Fruit fly (Drosophila melanogaster) whole organism, prepupa: ENCODE measurements around the gene Pldn.
A peak's percentile ranks its signal among the peaks of the same experiment; 100 is the strongest.

Experiments used
- CG10631 ChIP-seq: fragments of 200-800 bp; sonication (Bioruptor generic); optimal IDR thresholded peaks from 2 replicates; lab custom pipeline; 2016; ENCODE audit warnings: missing biosample characterization, missing genetic modification characterization
- CG11294 ChIP-seq: fragments of 200-800 bp; sonication (Bioruptor generic); IDR thresholded peaks from 2 replicates; pipeline ENCODE4 v1.3.6; 2022; ENCODE audit warnings: missing biosample characterization, missing genetic modification characterization
- CG15336 ChIP-seq: fragments of 200-800 bp; sonication (Bioruptor generic); IDR thresholded peaks from 2 replicates; pipeline ENCODE4 v1.3.6; 2022; ENCODE audit warnings: missing biosample characterization, missing genetic modification characterization
- CG1621 ChIP-seq: fragments of 200-800 bp; sonication (Bioruptor generic); optimal IDR thresholded peaks from 3 replicates; lab custom pipeline; 2018; ENCODE audit warnings: missing biosample characterization, mild to moderate bottlenecking, missing genetic modification characterization
- CG16779 ChIP-seq: fragments of 200-800 bp; sonication (Bioruptor generic); optimal IDR thresholded peaks from 3 replicates; lab custom pipeline; 2017; ENCODE audit warnings: missing biosample characterization, mild to moderate bottlenecking, missing genetic modification characterization
- CG3032 ChIP-seq: fragments of 200-800 bp; optimal IDR thresholded peaks from 2 replicates; lab custom pipeline; 2019; ENCODE audit warnings: missing biosample characterization, mild to moderate bottlenecking, missing genetic modification characterization, moderate library complexity
- CG31627 ChIP-seq: fragments of 200-800 bp; sonication (Bioruptor generic); optimal IDR thresholded peaks from 3 replicates; lab custom pipeline; 2016; ENCODE audit warnings: missing biosample characterization, missing genetic modification characterization
- CG32006 ChIP-seq: fragments of 200-800 bp; sonication (Bioruptor generic); optimal IDR thresholded peaks from 3 replicates; lab custom pipeline; 2017; ENCODE audit warnings: missing biosample characterization, mild to moderate bottlenecking, missing genetic modification characterization
- CG34406 ChIP-seq: fragments of 200-800 bp; sonication (Bioruptor generic); optimal IDR thresholded peaks from 3 replicates; lab custom pipeline; 2016; ENCODE audit warnings: missing biosample characterization, missing genetic modification characterization
- CG3919 ChIP-seq: fragments of 200-800 bp; sonication (Bioruptor generic); optimal IDR thresholded peaks from 3 replicates; lab custom pipeline; 2016; ENCODE audit warnings: missing biosample characterization, missing genetic modification characterization
- CG6163 ChIP-seq: fragments of 200-800 bp; sonication (Bioruptor generic); IDR thresholded peaks from 3 replicates; pipeline ENCODE4 v1.3.6; 2022; ENCODE audit warnings: missing biosample characterization, missing genetic modification characterization
- CG6808 ChIP-seq: fragments of 200-800 bp; sonication (Bioruptor generic); optimal IDR thresholded peaks from 3 replicates; lab custom pipeline; 2017; ENCODE audit warnings: missing biosample characterization, missing genetic modification characterization, mild to moderate bottlenecking, moderate library complexity, missing genetic modification reagents
- CG6854 ChIP-seq: fragments of 200-800 bp; sonication (Bioruptor generic); optimal IDR thresholded peaks from 2 replicates; lab custom pipeline; 2017; ENCODE audit warnings: missing biosample characterization, mild to moderate bottlenecking, missing genetic modification characterization
- CG7368 ChIP-seq: fragments of 200-800 bp; sonication (Bioruptor generic); optimal IDR thresholded peaks from 3 replicates; lab custom pipeline; 2016; ENCODE audit warnings: missing biosample characterization, missing genetic modification characterization
- CG8119 ChIP-seq: fragments of 200-800 bp; sonication (Bioruptor generic); IDR thresholded peaks from 3 replicates; pipeline ENCODE4 v1.3.6; 2022; ENCODE audit warnings: missing biosample characterization, missing genetic modification characterization
- CG8319 ChIP-seq: fragments of 200-800 bp; sonication (Bioruptor generic); optimal IDR thresholded peaks from 3 replicates; lab custom pipeline; 2016; ENCODE audit warnings: missing biosample characterization, missing genetic modification characterization
- CG8632 ChIP-seq: fragments of 200-800 bp; sonication (Bioruptor generic); optimal IDR thresholded peaks from 3 replicates; lab custom pipeline; 2016; ENCODE audit warnings: missing biosample characterization, missing genetic modification characterization
- CG9139 ChIP-seq: fragments of 200-800 bp; sonication (Bioruptor generic); optimal IDR thresholded peaks from 3 replicates; lab custom pipeline; 2017; ENCODE audit warnings: missing biosample characterization, mild to moderate bottlenecking, missing genetic modification characterization
- Eip75B ChIP-seq: fragments of 200-800 bp; sonication (Bioruptor generic); optimal IDR thresholded peaks from 3 replicates; lab custom pipeline; 2016; ENCODE audit warnings: missing biosample characterization, missing genetic modification characterization
- Eip78C ChIP-seq: fragments of 200-800 bp; sonication (Bioruptor generic); peaks from one replicate; lab custom pipeline; 2016; ENCODE audit warnings: missing biosample characterization, missing genetic modification characterization
- Ets96B ChIP-seq: fragments of 200-800 bp; optimal IDR thresholded peaks from 2 replicates; lab custom pipeline; 2019; ENCODE audit warnings: missing biosample characterization, mild to moderate bottlenecking, missing genetic modification characterization, moderate library complexity
- Hr38 ChIP-seq: sonication (Bioruptor generic); optimal IDR thresholded peaks from 2 replicates; lab custom pipeline; 2016; ENCODE audit warnings: missing biosample characterization, missing genetic modification characterization
- Hr39 ChIP-seq: fragments of 200-800 bp; sonication (Bioruptor generic); optimal IDR thresholded peaks from 2 replicates; lab custom pipeline; 2016; ENCODE audit warnings: missing biosample characterization, missing genetic modification characterization
- Lpt ChIP-seq: fragments of 200-800 bp; sonication (Bioruptor generic); optimal IDR thresholded peaks from 3 replicates; lab custom pipeline; 2016; ENCODE audit warnings: missing biosample characterization, missing genetic modification characterization
- Met ChIP-seq: fragments of 200-800 bp; sonication (Bioruptor generic); optimal IDR thresholded peaks from 3 replicates; lab custom pipeline; 2016; ENCODE audit warnings: missing biosample characterization, missing genetic modification characterization
- OdsH ChIP-seq: fragments of 200-800 bp; sonication (Bioruptor generic); optimal IDR thresholded peaks from 3 replicates; lab custom pipeline; 2016; ENCODE audit warnings: missing biosample characterization, missing genetic modification characterization
- Sox102F ChIP-seq: fragments of 200-800 bp; sonication (Bioruptor generic); optimal IDR thresholded peaks from 2 replicates; lab custom pipeline; 2016; ENCODE audit warnings: missing biosample characterization, mild to moderate bottlenecking, missing genetic modification characterization
- Sox14 ChIP-seq: fragments of 200-800 bp; sonication (Bioruptor generic); optimal IDR thresholded peaks from 3 replicates; lab custom pipeline; 2016; ENCODE audit warnings: missing biosample characterization, missing genetic modification characterization
- Sox15 ChIP-seq: fragments of 200-800 bp; sonication (Bioruptor generic); optimal IDR thresholded peaks from 3 replicates; lab custom pipeline; 2016; ENCODE audit warnings: missing biosample characterization, missing genetic modification characterization
- acj6 ChIP-seq: fragments of 200-800 bp; sonication (Bioruptor generic); optimal IDR thresholded peaks from 3 replicates; lab custom pipeline; 2016; ENCODE audit warnings: missing biosample characterization, missing genetic modification characterization
- cyc ChIP-seq: fragments of 200-800 bp; sonication (Bioruptor generic); optimal IDR thresholded peaks from 3 replicates; lab custom pipeline; 2016; ENCODE audit warnings: missing biosample characterization, missing genetic modification characterization
- dac ChIP-seq: fragments of 200-800 bp; sonication (Bioruptor generic); optimal IDR thresholded peaks from 2 replicates; lab custom pipeline; 2017; ENCODE audit warnings: missing biosample characterization, mild to moderate bottlenecking, missing genetic modification characterization
- dsx ChIP-seq: fragments of 200-800 bp; optimal IDR thresholded peaks from 3 replicates; lab custom pipeline; 2019; ENCODE audit warnings: missing biosample characterization, mild to moderate bottlenecking, missing genetic modification characterization, moderate library complexity; ENCODE audit not compliant: poor library complexity, severe bottlenecking
- eg ChIP-seq: fragments of 200-800 bp; sonication (Bioruptor generic); IDR thresholded peaks from 3 replicates; pipeline ENCODE4 v1.3.6; 2022; ENCODE audit warnings: missing biosample characterization, missing genetic modification characterization
- fd85E ChIP-seq: fragments of 200-800 bp; sonication (Bioruptor generic); optimal IDR thresholded peaks from 3 replicates; lab custom pipeline; 2016; ENCODE audit warnings: missing biosample characterization, missing genetic modification characterization
- fkh ChIP-seq: fragments of 200-800 bp; sonication (Bioruptor generic); optimal IDR thresholded peaks from 3 replicates; lab custom pipeline; 2017; ENCODE audit warnings: missing biosample characterization, mild to moderate bottlenecking, missing genetic modification characterization, moderate library complexity
- pdm3 ChIP-seq: fragments of 200-800 bp; sonication (Bioruptor generic); optimal IDR thresholded peaks from 3 replicates; lab custom pipeline; 2016; ENCODE audit warnings: missing biosample characterization, missing genetic modification characterization
- salr ChIP-seq, 2 experiments: fragments of 200-800 bp; sonication (Bioruptor generic); optimal IDR thresholded peaks; 3 replicates each; lab custom pipeline; 2016 to 2018; ENCODE audit warnings: missing biosample characterization in 2 of 2, missing genetic modification characterization in 2 of 2, mild to moderate bottlenecking in 1 of 2
- spab ChIP-seq: fragments of 200-800 bp; sonication (Bioruptor generic); optimal IDR thresholded peaks from 2 replicates; lab custom pipeline; 2017; ENCODE audit warnings: missing biosample characterization, mild to moderate bottlenecking, missing genetic modification characterization, missing genetic modification reagents
- ss ChIP-seq, 2 experiments: fragments of 200-800 bp; sonication (Bioruptor generic); optimal IDR thresholded peaks; 2 replicates in 1 of 2; 3 replicates in 1 of 2; lab custom pipeline; 2017 to 2018; ENCODE audit warnings: mild to moderate bottlenecking in 2 of 2, missing biosample characterization in 2 of 2, missing genetic modification characterization in 2 of 2, moderate library complexity in 1 of 2
- topi ChIP-seq: fragments of 200-800 bp; sonication (Bioruptor generic); optimal IDR thresholded peaks from 3 replicates; lab custom pipeline; 2016; ENCODE audit warnings: missing biosample characterization, missing genetic modification characterization
- vri ChIP-seq: fragments of 200-800 bp; sonication (Bioruptor generic); optimal IDR thresholded peaks from 3 replicates; lab custom pipeline; 2016; ENCODE audit warnings: missing biosample characterization, mild to moderate bottlenecking, missing genetic modification characterization

The Pldn gene

DNA sequence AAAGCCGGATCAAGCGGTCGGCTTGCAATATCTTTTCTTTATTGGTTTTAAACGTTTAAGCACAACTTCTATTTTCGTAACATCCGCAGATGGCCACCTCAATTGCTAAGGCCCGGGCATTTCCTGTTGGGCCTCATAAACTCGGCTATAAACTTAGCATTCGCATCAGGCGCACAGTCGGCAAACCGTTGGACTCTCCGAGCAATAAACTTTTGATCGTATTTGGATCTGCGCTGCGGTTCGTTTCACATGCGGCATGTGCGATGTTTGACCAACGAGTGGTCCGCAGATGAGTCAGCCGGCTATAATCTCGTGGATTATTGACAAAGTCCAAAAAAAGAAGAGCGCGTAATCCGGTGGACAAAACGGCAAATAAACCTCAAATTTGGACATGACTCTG lies 20.6 kb upstream of the Pldn start:
- TF ChIP-seq fd85E (no peak), pdm3 (GFP tag; lab: Kevin White, UChicago) (no peak), CG3032 (tag; lab: Kevin White, UChicago) (no peak), Sox15 (GFP tag; lab: Kevin White, UChicago) (no peak), CG34406 (GFP tag; lab: Kevin White, UChicago) (no peak), CG6808 (no peak), CG7368 (GFP tag; lab: Kevin White, UChicago) (no peak), CG16779 (tag; lab: Kevin White, UChicago) (no peak), CG1621 (tag; lab: Kevin White, UChicago) (no peak), CG11294 (GFP tag; lab: Robert Waterston, UW) (no peak), CG8632 (no peak), spab (GFP tag; lab: Kevin White, UChicago) (no peak), Sox102F (no peak), CG32006 (GFP tag; lab: Kevin White, UChicago) (no peak), acj6 (GFP tag; lab: Kevin White, UChicago) (no peak), CG3919 (no peak), Ets96B (tag; lab: Kevin White, UChicago) (no peak), CG8319 (GFP tag; lab: Kevin White, UChicago) (no peak), topi (no peak)

DNA sequence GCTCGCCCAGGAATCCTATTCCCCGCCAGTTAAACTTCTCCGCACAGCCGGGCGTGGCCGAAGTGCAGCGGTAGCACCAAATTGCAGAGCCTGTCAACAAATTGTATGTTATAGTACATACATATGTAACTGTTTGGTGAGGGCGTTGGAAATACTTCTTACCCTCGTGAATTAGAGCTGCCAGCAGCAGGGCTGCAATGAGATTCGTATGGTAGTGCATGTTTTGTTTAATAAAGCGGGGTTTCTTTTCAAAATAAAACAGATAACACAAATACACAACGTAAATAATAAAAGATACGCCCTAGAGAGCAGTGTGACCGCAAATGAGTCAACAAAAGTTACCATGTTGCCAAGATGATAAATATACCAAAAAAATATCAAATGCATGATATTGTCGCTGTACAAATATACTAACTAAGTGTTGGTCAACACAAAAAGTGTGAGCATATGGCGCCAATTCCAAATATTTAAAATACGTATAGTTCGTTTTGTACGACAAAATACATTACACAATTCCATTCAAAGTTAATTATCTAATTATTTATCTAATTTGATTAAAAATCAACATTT lies 19.9 kb upstream of the Pldn start, which contains the start of gene crim:
Gene crim (minus strand): TSS at position 328 of the 570 bp plus-strand sequence.
- no peak for TF ChIP-seq dac (GFP tag; lab: Kevin White, UChicago)
- TF ChIP-seq CG3919: no peak
- TF ChIP-seq pdm3 (GFP tag; lab: Kevin White, UChicago): no peak
- no peak for TF ChIP-seq Eip75B
- peak; percentile 1 for TF ChIP-seq cyc (GFP tag; lab: Kevin White, UChicago)
- no peak for TF ChIP-seq salr (GFP tag; optimal IDR thresholded peaks at IDR 0.05; lab: Kevin White, UChicago)
- peak; percentile 80 for TF ChIP-seq fkh (GFP tag; lab: Kevin White, UChicago)
- TF ChIP-seq OdsH (GFP tag; lab: Kevin White, UChicago): no peak
- no peak for TF ChIP-seq Sox14 (GFP tag; lab: Kevin White, UChicago)

DNA sequence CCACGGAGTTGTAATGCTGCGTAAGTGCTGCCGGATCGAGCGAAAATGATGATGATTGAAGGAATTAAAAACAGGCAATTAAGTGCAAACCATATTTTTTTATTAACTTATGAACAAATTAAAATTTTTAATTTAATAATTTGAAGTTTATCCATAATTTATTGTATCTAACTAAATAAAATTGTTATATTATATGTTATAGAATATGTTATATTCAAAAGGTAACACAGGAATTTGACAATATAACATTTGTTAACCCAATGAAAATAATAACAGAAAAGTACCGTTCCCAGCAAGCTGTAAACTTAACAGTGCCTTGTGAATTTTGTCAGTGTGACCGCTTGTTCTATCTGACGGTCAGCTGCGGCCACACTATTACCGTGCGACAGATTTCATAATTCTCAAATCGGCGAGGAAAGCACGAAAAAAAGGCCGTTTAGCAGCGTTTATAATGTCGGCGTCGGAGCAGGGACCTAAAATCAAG lies 17.5 kb upstream of the Pldn start, which contains the start of the genes Ccdc56 and mtTFB1:
Gene Ccdc56 (plus strand): TSS at position 347 of the 484 bp plus-strand sequence.
Gene mtTFB1 (plus strand): TSS at position 347 of the 484 bp plus-strand sequence.
- TF ChIP-seq topi: no peak
- peak; percentile 75 for TF ChIP-seq vri (GFP tag; lab: Kevin White, UChicago)
- no peak for TF ChIP-seq CG3032 (tag; lab: Kevin White, UChicago)
- TF ChIP-seq CG16779 (tag; lab: Kevin White, UChicago): no peak
- peak; percentile 19 for TF ChIP-seq CG31627 (GFP tag; lab: Kevin White, UChicago)
- TF ChIP-seq spab (GFP tag; lab: Kevin White, UChicago): no peak
- TF ChIP-seq Eip78C (GFP tag; lab: Kevin White, UChicago): peak; percentile 21
- TF ChIP-seq cyc (GFP tag; lab: Kevin White, UChicago): peak; percentile 4

DNA sequence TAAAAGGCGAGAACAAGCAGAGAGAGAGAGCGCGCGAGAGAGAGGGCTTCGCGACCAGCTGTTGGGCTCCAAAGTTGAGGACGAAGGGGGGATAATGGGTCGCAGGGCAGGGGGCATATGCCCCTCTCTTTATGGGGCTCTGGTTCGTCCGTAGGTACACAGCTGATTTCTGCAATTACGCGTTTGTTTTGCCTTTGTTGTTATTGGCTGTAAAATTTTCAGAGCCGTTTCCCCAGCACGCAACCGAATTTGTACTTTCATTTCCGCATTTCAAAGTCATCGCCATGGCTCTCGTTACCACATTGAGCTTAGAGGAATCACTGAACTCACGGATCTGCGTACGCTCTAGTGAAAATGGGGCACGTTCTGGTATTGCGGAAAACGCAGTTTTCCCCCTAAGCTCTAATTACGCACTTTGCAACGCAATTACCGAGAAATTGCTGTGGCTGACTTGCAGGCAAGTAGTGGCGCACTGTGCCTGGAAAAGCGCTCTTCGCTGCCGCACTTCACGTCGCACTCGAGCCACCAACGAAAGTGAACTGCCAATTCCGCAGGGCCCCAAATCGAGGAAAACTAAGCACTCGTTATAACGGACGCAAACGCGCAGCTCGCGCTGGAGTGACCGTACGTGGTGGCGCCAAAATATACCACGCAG lies 16.9 kb upstream of the Pldn start, which contains the start of gene CG11658:
Gene CG11658 (minus strand): TSS at position 576 of the 655 bp plus-strand sequence.
- TF ChIP-seq fkh (GFP tag; lab: Kevin White, UChicago) (peak; percentile 39), ss (GFP tag; optimal IDR thresholded peaks at IDR 0.05; lab: Kevin White, UChicago) (peak; percentile 64 to 85), eg (peak; percentile 68; the same call in 2 of the 3 replicates), CG6808 (peak; percentile 29), CG15336 (GFP tag; lab: Robert Waterston, UW) (peak; percentile 60), CG9139 (peak; percentile 33), CG6854 (GFP tag; lab: Kevin White, UChicago) (peak; percentile 26), CG7368 (GFP tag; lab: Kevin White, UChicago) (no peak), CG8119 (GFP tag; lab: Robert Waterston, UW) (peak; percentile 48; the same call in 2 of the 3 replicates), Ets96B (tag; lab: Kevin White, UChicago) (peak; percentile 39), Hr38 (no peak), vri (GFP tag; lab: Kevin White, UChicago) (peak; percentile 37), CG6163 (GFP tag; lab: Robert Waterston, UW) (peak; percentile 77), Hr39 (GFP tag; lab: Kevin White, UChicago) (no peak), CG16779 (tag; lab: Kevin White, UChicago) (peak; percentile 57), Met (GFP tag; lab: Kevin White, UChicago) (no peak), Lpt (peak; percentile 42), dsx (GFP tag; lab: Kevin White, UChicago) (peak; percentile 11), CG10631 (GFP tag; lab: Kevin White, UChicago) (no peak), salr (GFP tag; optimal IDR thresholded peaks at IDR 0.05; lab: Kevin White, UChicago) (peak in 1 of 2 experiments; percentile 4), cyc (GFP tag; lab: Kevin White, UChicago) (no peak), fd85E (peak; percentile 6), Eip78C (GFP tag; lab: Kevin White, UChicago) (peak; percentile 40)
